Fruit fly (Drosophila melanogaster) whole organism, prepupa: Measurements from ENCODE around the gene Mtpalpha.

Experiments
- CG8632 ChIP-seq: fragments of 200-800 bp; sonication (Bioruptor generic); optimal IDR thresholded peaks from 3 replicates; lab custom pipeline; 2016; ENCODE audit warnings: missing biosample characterization, missing genetic modification characterization
- Eip75B ChIP-seq: fragments of 200-800 bp; sonication (Bioruptor generic); optimal IDR thresholded peaks from 3 replicates; lab custom pipeline; 2016; ENCODE audit warnings: missing biosample characterization, missing genetic modification characterization
- Hr39 ChIP-seq: fragments of 200-800 bp; sonication (Bioruptor generic); optimal IDR thresholded peaks from 2 replicates; lab custom pipeline; 2016; ENCODE audit warnings: missing biosample characterization, missing genetic modification characterization
- Sox15 ChIP-seq: fragments of 200-800 bp; sonication (Bioruptor generic); optimal IDR thresholded peaks from 3 replicates; lab custom pipeline; 2016; ENCODE audit warnings: missing biosample characterization, missing genetic modification characterization
- dsx ChIP-seq: fragments of 200-800 bp; optimal IDR thresholded peaks from 3 replicates; lab custom pipeline; 2019; ENCODE audit warnings: missing biosample characterization, mild to moderate bottlenecking, missing genetic modification characterization, moderate library complexity; ENCODE audit not compliant: poor library complexity, severe bottlenecking

DNA sequence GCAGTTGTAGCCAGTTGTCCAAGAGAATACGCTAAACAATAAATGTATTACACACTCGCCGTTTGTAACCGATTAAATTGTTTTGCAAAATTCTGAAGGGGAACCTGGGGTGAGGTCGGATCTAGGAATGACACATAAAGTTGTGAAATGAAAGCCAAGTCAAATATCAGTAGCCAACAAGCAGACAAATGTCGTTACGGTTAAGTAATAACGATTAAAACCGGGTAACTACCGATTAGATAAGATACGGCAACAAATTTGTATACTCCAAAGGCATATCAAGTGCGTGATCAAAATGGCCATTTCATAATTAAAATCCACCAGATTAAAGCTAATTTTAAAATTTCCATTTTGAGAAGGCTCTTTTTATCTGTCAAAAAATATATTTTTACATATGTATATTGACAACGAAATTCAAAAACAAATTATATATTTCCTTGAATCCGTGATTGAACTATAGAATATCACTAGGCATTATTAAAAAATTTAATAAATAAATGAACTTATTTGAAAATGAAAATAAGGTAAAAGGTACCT lies 39.5 kb upstream of the Mtpalpha start, which contains the start of gene GlcAT-S:
- TF ChIP-seq CG8632 (GFP tag; lab: Kevin White, UChicago) (no peak), Hr39 (GFP tag; lab: Kevin White, UChicago) (no peak), dsx (GFP tag; lab: Kevin White, UChicago) (no peak), Sox15 (GFP tag; lab: Kevin White, UChicago) (no peak), Eip75B (no peak)
